Fruit fly (Drosophila melanogaster): ENCODE measurements around the gene Mat89Ba.
A peak's percentile ranks its signal among the peaks of the same experiment; 100 is the strongest.

The Mat89Ba gene

DNA sequence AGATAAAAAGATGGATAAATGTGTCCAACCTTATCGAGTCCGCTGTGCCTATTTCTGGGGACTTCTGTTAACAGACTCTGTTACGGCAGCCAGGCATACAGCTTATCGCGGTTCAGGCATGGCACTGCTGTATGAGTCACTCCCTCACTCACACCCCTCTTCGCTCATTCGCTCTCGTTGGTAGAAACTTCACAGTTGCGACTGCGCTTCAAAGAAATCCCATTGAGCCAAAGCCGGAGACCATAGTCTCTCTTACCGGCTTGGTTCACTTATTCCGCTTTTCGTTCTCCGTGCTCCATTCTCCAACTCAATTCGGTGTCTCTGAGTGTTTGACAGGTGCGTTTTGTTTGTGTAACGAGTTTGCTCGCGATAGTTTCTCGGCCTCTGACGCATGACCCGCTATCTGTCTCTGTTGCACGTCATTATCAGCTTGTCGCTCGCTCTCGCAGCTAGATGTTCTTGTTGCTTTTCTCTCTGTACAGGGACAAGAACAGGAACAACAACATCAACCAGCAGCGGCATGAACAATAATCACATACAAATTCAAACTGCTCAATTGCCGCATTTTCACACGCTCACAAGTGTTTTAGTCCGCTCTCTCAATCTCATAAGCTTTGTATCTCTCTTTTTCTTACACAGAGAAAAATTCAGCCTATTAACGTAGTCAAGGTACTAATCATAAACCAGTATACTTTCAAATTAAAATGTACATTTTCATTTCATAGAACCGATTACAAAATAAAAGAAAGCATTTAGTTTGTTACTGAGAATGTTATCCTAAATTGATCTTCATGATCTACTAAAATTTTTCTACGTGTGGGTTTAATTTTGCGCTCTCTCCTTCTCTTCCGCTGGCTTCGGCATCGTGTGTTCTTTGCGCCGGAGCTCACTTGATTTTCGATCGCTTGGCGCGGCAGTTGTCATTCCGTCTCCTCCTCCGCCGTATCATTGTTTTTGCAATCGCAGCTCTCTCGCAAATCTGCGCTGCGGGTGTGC is 8.1 kb upstream of the Mat89Ba start (continued):
- TF ChIP-seq Scr (GFP tag; IDR thresholded peaks at IDR 0.05; ENCODE audit: partially characterized antibody) (peak; percentile 56), ATbp (GFP tag; optimal IDR thresholded peaks at IDR 0.05) (peak; percentile 99), CG17359 (tag; optimal IDR thresholded peaks at IDR 0.05) (peak; percentile 100), zf30C (GFP tag; optimal IDR thresholded peaks at IDR 0.05) (peak; percentile 100), p53 (GFP tag; optimal IDR thresholded peaks at IDR 0.05) (peak; percentile 97), ems (GFP tag; optimal IDR thresholded peaks at IDR 0.05) (peak; percentile 99), ind (GFP tag; optimal IDR thresholded peaks at IDR 0.05) (peak; percentile 99), CG14441 (GFP tag; IDR thresholded peaks at IDR 0.05) (peak; percentile 99), jing (GFP tag; optimal IDR thresholded peaks at IDR 0.05) (peak; percentile 98), CG8359 (GFP tag; optimal IDR thresholded peaks at IDR 0.05; ENCODE audit: borderline replicate concordance) (peak; percentile 95), Neu2 (GFP tag; optimal IDR thresholded peaks at IDR 0.05; ENCODE audit: borderline replicate concordance) (peak; percentile 98), sc (optimal IDR thresholded peaks at IDR 0.05) (no peak), sc (GFP tag; optimal IDR thresholded peaks at IDR 0.05) (peak; percentile 99), Atf3 (GFP tag; optimal IDR thresholded peaks at IDR 0.05) (peak; percentile 99), sima (GFP tag; optimal IDR thresholded peaks at IDR 0.05) (peak; percentile 98), HmgZ (tag; optimal IDR thresholded peaks at IDR 0.05) (peak; percentile 100), fd64A (GFP tag; optimal IDR thresholded peaks at IDR 0.05) (peak; percentile 96), vnd (GFP tag; IDR thresholded peaks at IDR 0.05; ENCODE audit: partially characterized antibody) (no peak), slbo (GFP tag; IDR thresholded peaks at IDR 0.05) (peak; percentile 100), psq (GFP tag; optimal IDR thresholded peaks at IDR 0.05) (peak; percentile 97), CG4328 (GFP tag; optimal IDR thresholded peaks at IDR 0.05) (peak; percentile 98), CG30403 (GFP tag; optimal IDR thresholded peaks at IDR 0.05) (peak; percentile 100), dati (GFP tag; IDR thresholded peaks at IDR 0.05) (peak; percentile 99), CG6854 (GFP tag; optimal IDR thresholded peaks at IDR 0.05) (peak; percentile 99), CG11695 (GFP tag; IDR thresholded peaks at IDR 0.05) (peak; percentile 100), gcm2 (GFP tag; optimal IDR thresholded peaks at IDR 0.05) (peak; percentile 99), CG34376 (GFP tag; optimal IDR thresholded peaks at IDR 0.05) (peak; percentile 98), Sry-δ (GFP tag; optimal IDR thresholded peaks at IDR 0.05) (peak; percentile 83), tup (GFP tag; optimal IDR thresholded peaks at IDR 0.05) (peak; percentile 96), bowl (GFP tag; IDR thresholded peaks at IDR 0.05) (peak; percentile 98), CG18764 (GFP tag; optimal IDR thresholded peaks at IDR 0.05) (peak; percentile 99), CG32532 (GFP tag; IDR thresholded peaks at IDR 0.05) (peak; percentile 99), mam (GFP tag; optimal IDR thresholded peaks at IDR 0.05) (peak; percentile 99), CG34224 (GFP tag; IDR thresholded peaks at IDR 0.05; ENCODE audit: partially characterized antibody) (peak; percentile 22; the same call in 1 of the 3 replicates), CG9609 (GFP tag; optimal IDR thresholded peaks at IDR 0.05) (peak; percentile 99), Atf-2 (GFP tag; optimal IDR thresholded peaks at IDR 0.05) (peak; percentile 99), Hmx (GFP tag; optimal IDR thresholded peaks at IDR 0.05) (peak; percentile 96), CG17328 (GFP tag; IDR thresholded peaks at IDR 0.05) (peak; percentile 100), Bgb (GFP tag; IDR thresholded peaks at IDR 0.05; ENCODE audit: partially characterized antibody) (peak; percentile 50; the same call in 1 of the 2 replicates), CG30020 (tag; optimal IDR thresholded peaks at IDR 0.05) (peak; percentile 91), Rx (GFP tag; IDR thresholded peaks at IDR 0.05) (peak; percentile 99), ken (GFP tag; IDR thresholded peaks at IDR 0.05) (peak; percentile 99), Myb (GFP tag; optimal IDR thresholded peaks at IDR 0.05) (peak; percentile 94), CG10431 (GFP tag; optimal IDR thresholded peaks at IDR 0.05) (peak; percentile 97), luna (GFP tag; optimal IDR thresholded peaks at IDR 0.05) (peak; percentile 99), CG4424 (GFP tag; optimal IDR thresholded peaks at IDR 0.05) (peak; percentile 99), CG14667 (GFP tag; IDR thresholded peaks at IDR 0.05) (peak; percentile 99), CG6272 (GFP tag; IDR thresholded peaks at IDR 0.05) (peak; percentile 98), CG2199 (GFP tag; IDR thresholded peaks at IDR 0.05) (peak; percentile 99)
